Worm (Caenorhabditis elegans) whole organism, early embryonic: Measurements from ENCODE around the gene F46C5.6.

Source experiments
- B0310.2 ChIP-seq: sonication (generic microtip); optimal IDR thresholded peaks from 2 replicates; lab custom pipeline; 2016; ENCODE audit warnings: mild to moderate bottlenecking, missing genetic modification characterization, missing compliant biosample characterization
- F13C5.2 ChIP-seq: sonication (generic microtip); optimal IDR thresholded peaks from 2 replicates; lab custom pipeline; 2017; ENCODE audit warnings: mild to moderate bottlenecking, missing genetic modification characterization, inconsistent platforms, missing compliant biosample characterization
- aly-1 ChIP-seq: sonication (generic microtip); optimal IDR thresholded peaks from 2 replicates; lab custom pipeline; 2016; ENCODE audit warnings: missing genetic modification characterization, missing compliant biosample characterization
- ama-1 ChIP-seq: fragments of 150-350 bp; optimal IDR thresholded peaks from 2 replicates; lab custom pipeline; 2014
- ceh-13 ChIP-seq: fragments of 200-800 bp; sonication (Bioruptor generic); optimal IDR thresholded peaks from 2 replicates; lab custom pipeline; 2018; ENCODE audit warnings: mild to moderate bottlenecking, missing genetic modification characterization, missing compliant biosample characterization
- ceh-36 ChIP-seq: sonication (generic microtip); optimal IDR thresholded peaks from 2 replicates; lab custom pipeline; 2016; ENCODE audit warnings: missing genetic modification characterization, inconsistent platforms, missing compliant biosample characterization
- ets-7 ChIP-seq: sonication (generic microtip); optimal IDR thresholded peaks from 2 replicates; lab custom pipeline; 2016; ENCODE audit warnings: missing genotype, missing genetic modification characterization, missing compliant biosample characterization
- flt-1 ChIP-seq: fragments of 200-800 bp; sonication (Bioruptor generic); IDR thresholded peaks from 2 replicates; pipeline ENCODE4 v1.3.6; 2022; ENCODE audit warnings: missing genetic modification characterization, missing compliant biosample characterization
- hmbx-1 ChIP-seq: sonication (generic microtip); optimal IDR thresholded peaks from 2 replicates; lab custom pipeline; 2016; ENCODE audit warnings: mild to moderate bottlenecking, missing genetic modification characterization, missing compliant biosample characterization
- hmg-4 ChIP-seq: fragments of 200-800 bp; sonication (Bioruptor generic); optimal IDR thresholded peaks from 2 replicates; lab custom pipeline; 2018; ENCODE audit warnings: mild to moderate bottlenecking, missing genetic modification characterization, missing compliant biosample characterization
- hnd-1 ChIP-seq: sonication (generic microtip); optimal IDR thresholded peaks from 2 replicates; lab custom pipeline; 2016; ENCODE audit warnings: missing genetic modification characterization, missing compliant biosample characterization
- pes-1 ChIP-seq: fragments of 200-800 bp; sonication (Bioruptor generic); IDR thresholded peaks from 2 replicates; pipeline ENCODE4 v1.3.6; 2022; ENCODE audit warnings: missing genetic modification reagents, missing genetic modification characterization, missing compliant biosample characterization
- scrt-1 ChIP-seq: fragments of 200-800 bp; sonication (Bioruptor generic); IDR thresholded peaks from 2 replicates; pipeline ENCODE4 v1.3.6; 2022; ENCODE audit warnings: missing genetic modification characterization, missing compliant biosample characterization
- sea-1 ChIP-seq: fragments of 200-800 bp; sonication (Bioruptor generic); conservative IDR thresholded peaks from 2 replicates; pipeline ENCODE4 v1.3.6; 2022; ENCODE audit warnings: missing genetic modification characterization, missing compliant biosample characterization
- tbx-11 ChIP-seq: fragments of 200-800 bp; sonication (Bioruptor generic); IDR thresholded peaks from 2 replicates; pipeline ENCODE4 v1.3.6; 2022; ENCODE audit warnings: missing genetic modification characterization, missing compliant biosample characterization
- tbx-37 ChIP-seq: fragments of 200-800 bp; sonication (Bioruptor generic); conservative IDR thresholded peaks from 2 replicates; pipeline ENCODE4 v1.3.6; 2022; ENCODE audit warnings: missing genetic modification reagents, missing genetic modification characterization, missing compliant biosample characterization
- tra-4 ChIP-seq: sonication (generic microtip); optimal IDR thresholded peaks from 2 replicates; lab custom pipeline; 2017; ENCODE audit warnings: missing genetic modification characterization, missing compliant biosample characterization

F46C5.6 gene

ce11 chrII:8800830-8801229 is 43.5 kb downstream of the F46C5.6 start, which contains the start of gene appg-2:
appg-2 (plus strand) TSS chrII:8801130.
- TF ChIP-seq flt-1 (no peak), sea-1 (GFP tag; lab: Robert Waterston, UW) (no peak), F13C5.2 (tag; lab: Kevin White, UChicago) (no peak), tra-4 (tag; lab: Kevin White, UChicago) (no peak), ets-7 (no peak), pes-1 (no peak), hmg-4 (GFP tag; lab: Kevin White, UChicago) (no peak), hmbx-1 (no peak), tbx-37 (GFP tag; lab: Robert Waterston, UW) (no peak), ama-1 (no peak), tbx-11 (GFP tag; lab: Robert Waterston, UW) (no peak), ceh-36 (tag; lab: Kevin White, UChicago) (no peak)

DNA sequence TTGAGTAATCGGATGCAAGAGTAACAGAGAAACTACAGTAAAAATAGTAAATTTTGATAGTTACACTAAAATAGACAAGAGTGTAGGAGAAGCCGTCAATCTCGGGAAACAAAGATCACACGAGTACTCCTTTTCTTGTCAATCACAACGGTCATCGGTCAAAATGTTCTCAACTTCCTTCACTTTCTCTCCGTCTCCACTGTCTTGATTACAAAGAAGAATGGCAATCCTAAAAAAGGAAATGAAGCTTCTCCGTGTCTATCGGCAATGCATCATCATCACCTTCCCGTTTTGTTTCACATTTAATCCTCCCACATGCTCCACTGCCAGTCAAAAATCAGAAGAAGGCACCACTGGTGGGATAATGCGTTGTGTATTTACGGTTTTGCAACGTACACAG is 44.6 kb downstream of the F46C5.6 start:
- no peak for TF ChIP-seq hmg-4 (GFP tag; lab: Kevin White, UChicago)
- no peak for TF ChIP-seq hmbx-1
- TF ChIP-seq sea-1 (GFP tag; lab: Robert Waterston, UW), result no peak
- TF ChIP-seq tbx-11 (GFP tag; lab: Robert Waterston, UW), result no peak
- TF ChIP-seq ama-1, result no peak
- no peak for TF ChIP-seq ets-7
- TF ChIP-seq scrt-1 (GFP tag; lab: Robert Waterston, UW), result no peak

DNA sequence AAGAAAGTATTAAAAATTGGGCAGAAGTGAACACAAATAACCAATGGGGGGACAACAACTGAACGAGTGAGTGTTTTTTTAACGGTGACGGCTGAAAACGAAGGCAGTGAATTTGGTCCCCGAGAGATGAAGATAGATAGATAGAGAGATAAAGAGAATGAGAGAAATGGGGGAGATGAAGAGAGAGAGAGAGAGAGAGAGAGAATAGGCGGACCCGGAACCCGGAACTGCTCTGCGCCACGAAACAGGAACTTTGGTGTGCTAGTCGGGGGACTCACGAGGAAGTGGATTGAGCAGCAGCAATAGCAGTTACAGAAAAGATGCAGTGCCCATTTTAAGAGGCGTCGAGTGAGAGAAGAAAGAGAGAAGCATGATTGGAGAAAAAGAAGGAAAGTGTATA is 47.9 kb downstream of the F46C5.6 start:
- TF ChIP-seq B0310.2 (tag; lab: Kevin White, UChicago), result no peak
- TF ChIP-seq flt-1, result no peak
- no peak for TF ChIP-seq ama-1
- no peak for TF ChIP-seq hmbx-1
- TF ChIP-seq F13C5.2 (tag; lab: Kevin White, UChicago), result no peak
- no peak for TF ChIP-seq sea-1 (GFP tag; lab: Robert Waterston, UW)
- no peak for TF ChIP-seq hmg-4 (GFP tag; lab: Kevin White, UChicago)
- TF ChIP-seq aly-1 (tag; lab: Kevin White, UChicago), result no peak
- TF ChIP-seq scrt-1 (GFP tag; lab: Robert Waterston, UW), result no peak
- TF ChIP-seq tra-4 (tag; lab: Kevin White, UChicago), result no peak
- TF ChIP-seq tbx-11 (GFP tag; lab: Robert Waterston, UW), result no peak

DNA sequence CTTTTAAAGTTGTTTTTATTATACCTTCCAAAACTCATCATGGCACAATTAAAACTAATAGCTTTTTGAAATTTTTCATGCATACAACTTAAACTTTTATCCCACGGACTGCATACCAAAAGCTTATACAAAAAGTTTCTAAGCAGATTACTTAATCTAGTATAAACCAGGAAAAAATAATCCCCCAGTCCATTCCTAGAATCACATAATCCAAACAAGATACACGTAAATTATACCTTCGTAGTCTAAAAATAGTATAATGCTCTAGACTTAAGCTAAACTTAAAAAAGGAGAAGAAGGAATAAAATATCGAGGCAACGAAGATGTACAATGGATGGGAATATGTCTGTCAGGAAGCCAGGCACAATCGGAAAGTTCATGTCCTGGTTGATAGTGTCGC is 49.1 kb downstream of the F46C5.6 start:
- TF ChIP-seq ama-1 (no peak), sea-1 (GFP tag; lab: Robert Waterston, UW) (no peak), B0310.2 (tag; lab: Kevin White, UChicago) (no peak), tbx-11 (GFP tag; lab: Robert Waterston, UW) (no peak), aly-1 (tag; lab: Kevin White, UChicago) (no peak), hmbx-1 (no peak), pes-1 (no peak), ets-7 (no peak), hnd-1 (tag; lab: Kevin White, UChicago) (no peak), tra-4 (tag; lab: Kevin White, UChicago) (no peak), ceh-36 (tag; lab: Kevin White, UChicago) (no peak), flt-1 (no peak), scrt-1 (GFP tag; lab: Robert Waterston, UW) (no peak), ceh-13 (GFP tag; lab: Kevin White, UChicago) (no peak), F13C5.2 (tag; lab: Kevin White, UChicago) (no peak), hmg-4 (GFP tag; lab: Kevin White, UChicago) (no peak), tbx-37 (GFP tag; lab: Robert Waterston, UW) (no peak)

- no peak for TF ChIP-seq ceh-36 (tag; lab: Kevin White, UChicago)
- no peak for TF ChIP-seq ama-1
- no peak for TF ChIP-seq flt-1
- TF ChIP-seq sea-1 (GFP tag; lab: Robert Waterston, UW), result no peak
- no peak for TF ChIP-seq F13C5.2 (tag; lab: Kevin White, UChicago)
- TF ChIP-seq hmg-4 (GFP tag; lab: Kevin White, UChicago), result no peak
Measured at ce11 chrII:8794072-8794471, 50.2 kb downstream of the F46C5.6 start, which contains the start of gene F07H5.7. F07H5.7 (minus strand) TSS chrII:8794172.

DNA sequence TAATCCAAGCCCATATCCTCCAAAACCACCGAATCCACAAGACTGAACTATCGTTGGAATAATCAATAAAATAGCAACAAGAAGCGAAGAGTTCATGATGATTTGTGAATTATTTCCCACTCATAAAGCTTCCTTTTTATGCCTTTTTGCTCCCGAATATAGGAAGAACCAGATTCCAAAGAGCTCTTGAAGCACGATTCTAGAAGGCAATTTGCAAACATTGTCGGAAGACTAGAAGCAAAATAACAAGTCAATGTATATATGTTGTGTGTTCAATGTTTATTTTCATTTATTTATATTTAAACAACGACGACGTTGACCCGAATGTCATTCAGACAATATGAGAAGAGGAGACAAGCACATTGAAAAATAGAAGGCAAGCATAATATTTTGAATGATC is 51.7 kb downstream of the F46C5.6 start, which contains the start of gene idpa-2:
TSS of gene idpa-2 (minus strand) at position 101 of the 400 bp plus-strand sequence.
- no peak for TF ChIP-seq ceh-13 (GFP tag; lab: Kevin White, UChicago)
- no peak for TF ChIP-seq scrt-1 (GFP tag; lab: Robert Waterston, UW)
- TF ChIP-seq aly-1 (tag; lab: Kevin White, UChicago), result no peak
- no peak for TF ChIP-seq F13C5.2 (tag; lab: Kevin White, UChicago)
- no peak for TF ChIP-seq hnd-1 (tag; lab: Kevin White, UChicago)
- TF ChIP-seq sea-1 (GFP tag; lab: Robert Waterston, UW), result no peak
- TF ChIP-seq tbx-37 (GFP tag; lab: Robert Waterston, UW), result no peak
- no peak for TF ChIP-seq pes-1
- no peak for TF ChIP-seq tbx-11 (GFP tag; lab: Robert Waterston, UW)
- no peak for TF ChIP-seq ceh-36 (tag; lab: Kevin White, UChicago)
- no peak for TF ChIP-seq hmg-4 (GFP tag; lab: Kevin White, UChicago)
- no peak for TF ChIP-seq ets-7
- no peak for TF ChIP-seq B0310.2 (tag; lab: Kevin White, UChicago)
- TF ChIP-seq ama-1, result no peak
- no peak for TF ChIP-seq tra-4 (tag; lab: Kevin White, UChicago)
- TF ChIP-seq flt-1, result no peak
- no peak for TF ChIP-seq hmbx-1
